Worm (Caenorhabditis elegans) whole organism, L4 larva: ENCODE results near the gene fipr-1.

Experiments used
- F10B5.3 ChIP-seq: sonication (generic microtip); optimal IDR thresholded peaks from 2 replicates; lab custom pipeline; 2016; ENCODE audit warnings: mild to moderate bottlenecking, missing genetic modification characterization, missing compliant biosample characterization
- F37D6.2 ChIP-seq: sonication (generic microtip); optimal IDR thresholded peaks from 2 replicates; lab custom pipeline; 2016; ENCODE audit warnings: mild to moderate bottlenecking, missing genetic modification characterization, missing compliant biosample characterization
- F49E8.2 ChIP-seq: sonication (generic microtip); optimal IDR thresholded peaks from 2 replicates; lab custom pipeline; 2016; ENCODE audit warnings: missing compliant biosample characterization, mild to moderate bottlenecking, missing genetic modification characterization, borderline replicate concordance
- R02D3.7 ChIP-seq: fragments of 150-350 bp; sonication (generic microtip); optimal IDR thresholded peaks from 3 replicates; lab custom pipeline; 2014; ENCODE audit warnings: missing biosample characterization, missing genetic modification characterization
- T20F7.1 ChIP-seq: fragments of 200-800 bp; sonication (Bioruptor generic); optimal IDR thresholded peaks from 2 replicates; lab custom pipeline; 2018; ENCODE audit warnings: mild to moderate bottlenecking, missing genetic modification characterization, missing compliant biosample characterization
- T26A8.4 ChIP-seq: fragments of 200-800 bp; sonication (Bioruptor generic); IDR thresholded peaks from 2 replicates; pipeline ENCODE4 v1.3.6; 2022; ENCODE audit warnings: missing genetic modification characterization, missing compliant biosample characterization
- Y105C5A.15 ChIP-seq: fragments of 200-800 bp; sonication (Bioruptor generic); IDR thresholded peaks from 2 replicates; pipeline ENCODE4 v1.3.6; 2022; ENCODE audit warnings: missing genetic modification characterization, missing compliant biosample characterization
- Y5F2A.4 ChIP-seq: fragments of 200-800 bp; sonication (Bioruptor generic); optimal IDR thresholded peaks from 2 replicates; lab custom pipeline; 2018; ENCODE audit warnings: mild to moderate bottlenecking, missing genetic modification characterization, missing compliant biosample characterization
- Y75B8A.6 ChIP-seq: fragments of 200-800 bp; sonication (Bioruptor generic); IDR thresholded peaks from 2 replicates; pipeline ENCODE4 v1.3.6; 2022; ENCODE audit warnings: missing genetic modification reagents, missing genetic modification characterization, missing compliant biosample characterization
- aly-2 ChIP-seq: sonication (generic microtip); optimal IDR thresholded peaks from 2 replicates; lab custom pipeline; 2018; ENCODE audit warnings: missing biosample characterization, missing genetic modification characterization
- ama-1 ChIP-seq: fragments of 150-350 bp; optimal IDR thresholded peaks from 2 replicates; lab custom pipeline; 2014; ENCODE audit warnings: inconsistent platforms, mixed read lengths
- arid-1 ChIP-seq: fragments of 200-800 bp; sonication (Bioruptor generic); conservative IDR thresholded peaks from 2 replicates; pipeline ENCODE4 v1.3.6; 2022; ENCODE audit warnings: missing genetic modification reagents, missing genetic modification characterization, missing compliant biosample characterization
- attf-4 ChIP-seq: sonication (generic microtip); optimal IDR thresholded peaks from 3 replicates; lab custom pipeline; 2017; ENCODE audit warnings: missing biosample characterization, missing genetic modification characterization
- ceh-44 ChIP-seq: fragments of 200-800 bp; sonication (Bioruptor generic); IDR thresholded peaks from 2 replicates; pipeline ENCODE4 v1.3.6; 2022; ENCODE audit warnings: missing genetic modification reagents, missing genetic modification characterization, missing compliant biosample characterization
- ceh-82 ChIP-seq: sonication (generic microtip); optimal IDR thresholded peaks from 2 replicates; lab custom pipeline; 2017; ENCODE audit warnings: missing biosample characterization, missing genetic modification characterization
- ctbp-1 ChIP-seq: fragments of 200-800 bp; sonication (Bioruptor generic); IDR thresholded peaks from 2 replicates; pipeline ENCODE4 v1.3.6; 2022; ENCODE audit warnings: missing genetic modification reagents, missing genetic modification characterization, missing compliant biosample characterization
- daf-12 ChIP-seq: fragments of 150-350 bp; optimal IDR thresholded peaks from 2 replicates; lab custom pipeline; 2014; ENCODE audit warnings: missing biosample characterization, missing genetic modification reagents, missing genetic modification characterization
- daf-8 ChIP-seq: fragments of 200-800 bp; sonication (Bioruptor generic); IDR thresholded peaks from 2 replicates; pipeline ENCODE4 v1.3.6; 2022; ENCODE audit warnings: missing genetic modification characterization, missing compliant biosample characterization
- dpl-1 ChIP-seq: fragments of 150-350 bp; optimal IDR thresholded peaks from 2 replicates; lab custom pipeline; 2014; ENCODE audit warnings: missing biosample characterization, missing genetic modification reagents, missing genetic modification characterization
- dve-1 ChIP-seq: sonication (generic microtip); optimal IDR thresholded peaks from 2 replicates; lab custom pipeline; 2017; ENCODE audit warnings: antibody characterized with exemption, mild to moderate bottlenecking, missing genetic modification characterization, missing compliant biosample characterization; ENCODE audit not compliant: insufficient read depth
- fos-1 ChIP-seq: fragments of 150-350 bp; optimal IDR thresholded peaks from 2 replicates; lab custom pipeline; 2014; ENCODE audit warnings: missing biosample characterization, missing genetic modification characterization
- gei-8 ChIP-seq: fragments of 200-800 bp; sonication (Bioruptor generic); optimal IDR thresholded peaks from 2 replicates; lab custom pipeline; 2018; ENCODE audit warnings: mild to moderate bottlenecking, missing genetic modification characterization, missing compliant biosample characterization
- hlh-11 ChIP-seq: fragments of 200-800 bp; sonication (Bioruptor generic); optimal IDR thresholded peaks from 2 replicates; lab custom pipeline; 2018; ENCODE audit warnings: mild to moderate bottlenecking, missing genetic modification characterization, missing compliant biosample characterization
- jun-1 ChIP-seq: fragments of 150-350 bp; optimal IDR thresholded peaks from 2 replicates; lab custom pipeline; 2014; ENCODE audit warnings: missing biosample characterization, missing genetic modification reagents, missing genetic modification characterization
- lin-13 ChIP-seq: fragments of 150-350 bp; optimal IDR thresholded peaks from 2 replicates; lab custom pipeline; 2014; ENCODE audit warnings: missing biosample characterization, missing genetic modification reagents, missing genetic modification characterization
- lin-15B ChIP-seq: fragments of 150-350 bp; sonication (generic microtip); optimal IDR thresholded peaks from 3 replicates; lab custom pipeline; 2014; ENCODE audit warnings: missing biosample characterization, missing genetic modification characterization
- lin-29 ChIP-seq: fragments of 200-800 bp; sonication (Bioruptor generic); IDR thresholded peaks from 2 replicates; pipeline ENCODE4 v1.3.6; 2022; ENCODE audit warnings: missing genetic modification reagents, missing genetic modification characterization, missing compliant biosample characterization
- lin-39 ChIP-seq: fragments of 150-350 bp; optimal IDR thresholded peaks from 2 replicates; lab custom pipeline; 2014; ENCODE audit warnings: missing biosample characterization, missing genetic modification reagents, missing genetic modification characterization
- madf-9 ChIP-seq: fragments of 200-800 bp; sonication (Bioruptor generic); conservative IDR thresholded peaks from 2 replicates; pipeline ENCODE4 v1.3.6; 2022; ENCODE audit warnings: missing genetic modification reagents, missing genetic modification characterization, missing compliant biosample characterization
- mep-1 ChIP-seq: fragments of 150-350 bp; sonication (generic microtip); optimal IDR thresholded peaks from 3 replicates; lab custom pipeline; 2014; ENCODE audit warnings: missing biosample characterization, missing genetic modification characterization
- mxl-2 ChIP-seq: fragments of 200-800 bp; sonication (Bioruptor generic); conservative IDR thresholded peaks from 2 replicates; pipeline ENCODE4 v1.3.6; 2022; ENCODE audit warnings: missing genetic modification reagents, missing genetic modification characterization, missing compliant biosample characterization
- nhr-10 ChIP-seq: fragments of 150-350 bp; optimal IDR thresholded peaks from 2 replicates; lab custom pipeline; 2014; ENCODE audit warnings: missing biosample characterization, missing genetic modification characterization
- nhr-11 ChIP-seq: fragments of 150-350 bp; optimal IDR thresholded peaks from 2 replicates; lab custom pipeline; 2014; ENCODE audit warnings: missing biosample characterization, missing genetic modification characterization
- nhr-237 ChIP-seq: sonication (generic microtip); optimal IDR thresholded peaks from 2 replicates; lab custom pipeline; 2017; ENCODE audit warnings: missing biosample characterization, missing genetic modification characterization
- nhr-41 ChIP-seq: fragments of 200-800 bp; sonication (Bioruptor generic); IDR thresholded peaks from 2 replicates; pipeline ENCODE4 v1.3.6; 2022; ENCODE audit warnings: missing genetic modification reagents, missing genetic modification characterization, missing compliant biosample characterization
- nhr-42 ChIP-seq: fragments of 200-800 bp; sonication (Bioruptor generic); IDR thresholded peaks from 2 replicates; pipeline ENCODE4 v1.3.6; 2022; ENCODE audit warnings: missing genetic modification characterization, missing compliant biosample characterization
- nhr-48 ChIP-seq: sonication (generic microtip); optimal IDR thresholded peaks from 2 replicates; lab custom pipeline; 2016; ENCODE audit warnings: mild to moderate bottlenecking, missing genetic modification characterization, missing compliant biosample characterization
- nhr-6 ChIP-seq: fragments of 150-350 bp; optimal IDR thresholded peaks from 2 replicates; lab custom pipeline; 2014; ENCODE audit warnings: missing biosample characterization, missing genetic modification characterization
- nhr-77 ChIP-seq: fragments of 150-350 bp; optimal IDR thresholded peaks from 2 replicates; lab custom pipeline; 2014; ENCODE audit warnings: missing biosample characterization, missing genetic modification characterization
- pha-4 ChIP-seq, 2 experiments: fragments of 150-350 bp in 1 of 2; fragments of 200-800 bp in 1 of 2; sonication (Bioruptor generic) in 1 of 2; IDR thresholded peaks in 1 of 2; optimal IDR thresholded peaks in 1 of 2; 2 replicates each; pipeline versions ENCODE4 v1.3.6 to Lab custom; 2014 to 2022; ENCODE audit warnings: missing genetic modification characterization in 2 of 2, missing genetic modification reagents in 2 of 2, missing biosample characterization in 1 of 2, missing compliant biosample characterization in 1 of 2
- pqm-1 ChIP-seq: sonication (generic microtip); optimal IDR thresholded peaks from 2 replicates; lab custom pipeline; 2017; ENCODE audit warnings: missing biosample characterization, missing genetic modification characterization
- saeg-2 ChIP-seq: fragments of 200-800 bp; sonication (Bioruptor generic); IDR thresholded peaks from 2 replicates; pipeline ENCODE4 v1.3.6; 2022; ENCODE audit warnings: missing genetic modification reagents, missing genetic modification characterization, missing compliant biosample characterization
- sdz-12 ChIP-seq: fragments of 200-800 bp; sonication (Bioruptor generic); optimal IDR thresholded peaks from 2 replicates; lab custom pipeline; 2018; ENCODE audit warnings: mild to moderate bottlenecking, missing genetic modification characterization, missing compliant biosample characterization
- set-16 ChIP-seq: fragments of 200-800 bp; sonication (Bioruptor generic); IDR thresholded peaks from 2 replicates; pipeline ENCODE4 v1.3.6; 2022; ENCODE audit warnings: missing genetic modification reagents, missing genetic modification characterization, missing compliant biosample characterization
- skn-1 ChIP-seq: fragments of 150-350 bp; optimal IDR thresholded peaks from 2 replicates; lab custom pipeline; 2014; ENCODE audit warnings: missing biosample characterization, missing genetic modification characterization
- snpc-1.2 ChIP-seq: fragments of 200-800 bp; sonication (Bioruptor generic); IDR thresholded peaks from 2 replicates; pipeline ENCODE4 v1.3.6; 2022; ENCODE audit warnings: missing genetic modification reagents, missing genetic modification characterization, missing compliant biosample characterization
- tra-1 ChIP-seq: fragments of 200-800 bp; sonication (Bioruptor generic); IDR thresholded peaks from 2 replicates; pipeline ENCODE4 v1.3.6; 2022; ENCODE audit warnings: missing genetic modification reagents, missing genetic modification characterization, missing compliant biosample characterization
- unc-130 ChIP-seq: sonication (generic microtip); optimal IDR thresholded peaks from 2 replicates; lab custom pipeline; 2016; ENCODE audit warnings: missing genetic modification reagents, missing genetic modification characterization, missing compliant biosample characterization
- zfp-2 ChIP-seq: sonication (generic microtip); optimal IDR thresholded peaks from 2 replicates; lab custom pipeline; 2016; ENCODE audit warnings: mild to moderate bottlenecking, missing genetic modification characterization, missing compliant biosample characterization
- zip-11 ChIP-seq: fragments of 200-800 bp; sonication (Bioruptor generic); IDR thresholded peaks from 2 replicates; pipeline ENCODE4 v1.3.6; 2022; ENCODE audit warnings: missing genetic modification characterization, missing compliant biosample characterization
- zip-2 ChIP-seq: fragments of 150-350 bp; optimal IDR thresholded peaks from 2 replicates; lab custom pipeline; 2014; ENCODE audit warnings: missing biosample characterization, missing genetic modification characterization
- ztf-11 ChIP-seq: fragments of 150-350 bp; optimal IDR thresholded peaks from 2 replicates; lab custom pipeline; 2014; ENCODE audit warnings: missing biosample characterization, missing genetic modification characterization

The fipr-1 gene

DNA sequence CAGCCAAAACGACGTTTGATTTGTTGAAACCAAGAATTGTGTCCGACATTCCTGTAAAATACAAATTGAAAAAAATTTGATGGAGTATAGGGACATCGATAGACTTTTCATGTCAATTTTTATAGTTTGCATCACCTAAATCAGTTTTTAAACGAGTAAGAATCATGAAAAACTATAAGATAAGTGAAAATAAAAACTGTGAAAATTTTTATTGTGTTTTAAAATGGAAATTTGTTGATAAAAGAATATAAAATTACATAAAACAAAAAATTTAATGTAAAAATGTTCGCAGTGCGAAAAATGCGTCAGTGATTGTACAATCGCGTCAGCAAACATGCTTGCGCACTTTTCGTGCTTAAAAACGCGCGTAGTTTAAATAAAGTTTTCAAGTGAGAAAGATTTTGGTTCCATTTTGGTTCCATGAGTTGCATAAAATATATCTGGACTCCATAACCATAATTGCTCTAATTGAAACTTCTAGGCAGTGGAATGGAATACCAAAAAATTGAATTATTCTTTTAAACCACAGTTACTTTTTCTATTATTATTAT is 18.1 kb downstream of the fipr-1 start, which contains the start of gene tomm-20 (continued):
- no peak for TF ChIP-seq gei-8 (GFP tag; lab: Kevin White, UChicago)
- no peak for TF ChIP-seq set-16 (GFP tag; lab: Robert Waterston, UW)
- no peak for TF ChIP-seq aly-2 (tag; lab: Kevin White, UChicago)
- TF ChIP-seq zfp-2 (tag; lab: Kevin White, UChicago) = peak; percentile 49
- TF ChIP-seq nhr-42 (GFP tag; lab: Robert Waterston, UW) = peak; percentile 79; the same call in 1 of the 2 replicates
- TF ChIP-seq dve-1 (tag; lab: Kevin White, UChicago) = peak; percentile 94
- peak; percentile 99 for TF ChIP-seq dpl-1 (GFP tag; lab: Kevin White, UChicago)
- TF ChIP-seq pha-4 (GFP tag; IDR thresholded peaks at IDR 0.05; lab: Robert Waterston, UW) = peak; percentile 77; the same call in 1 of the 2 replicates
- TF ChIP-seq pha-4 (tag; optimal IDR thresholded peaks at IDR 0.05; lab: Kevin White, UChicago) = no peak
- TF ChIP-seq Y5F2A.4 (GFP tag; lab: Kevin White, UChicago) = no peak
- TF ChIP-seq lin-39 (tag; lab: Kevin White, UChicago) = no peak
- no peak for TF ChIP-seq sdz-12 (GFP tag; lab: Kevin White, UChicago)
- peak; percentile 55 for TF ChIP-seq arid-1
- TF ChIP-seq Y105C5A.15 = no peak
- TF ChIP-seq mep-1 (tag; lab: Kevin White, UChicago) = peak; percentile 95
- TF ChIP-seq jun-1 (tag; lab: Kevin White, UChicago) = peak; percentile 76
- TF ChIP-seq ztf-11 = no peak
- no peak for TF ChIP-seq attf-4 (tag; lab: Kevin White, UChicago)
- no peak for TF ChIP-seq Y75B8A.6 (GFP tag; lab: Robert Waterston, UW)
- TF ChIP-seq nhr-237 (tag; lab: Kevin White, UChicago) = no peak
- TF ChIP-seq nhr-48 (tag; lab: Kevin White, UChicago) = peak; percentile 80
- TF ChIP-seq nhr-6 (tag; lab: Kevin White, UChicago) = peak; percentile 100
- no peak for TF ChIP-seq zip-11 (GFP tag; lab: Robert Waterston, UW)
- TF ChIP-seq T20F7.1 = peak; percentile 92
- peak; percentile 37 for TF ChIP-seq zip-2
- TF ChIP-seq R02D3.7 (tag; lab: Kevin White, UChicago) = no peak
- TF ChIP-seq F49E8.2 (tag; lab: Kevin White, UChicago) = peak; percentile 69
- no peak for TF ChIP-seq fos-1 (tag; lab: Kevin White, UChicago)
- TF ChIP-seq ceh-82 (tag; lab: Kevin White, UChicago) = no peak
- peak; percentile 91 for TF ChIP-seq nhr-77 (tag; lab: Kevin White, UChicago)
- no peak for TF ChIP-seq nhr-10 (tag; lab: Kevin White, UChicago)
- TF ChIP-seq lin-29 (GFP tag; lab: Robert Waterston, UW) = peak; percentile 84
- peak; percentile 88 for TF ChIP-seq hlh-11 (tag; lab: Kevin White, UChicago)
- TF ChIP-seq snpc-1.2 (GFP tag; lab: Robert Waterston, UW) = 0 out of 2 replicates have a peak, but pooled peaks have one; percentile 62
- no peak for TF ChIP-seq daf-12 (tag; lab: Kevin White, UChicago)
- no peak; the same call in none of the 2 replicates for TF ChIP-seq T26A8.4 (GFP tag; lab: Robert Waterston, UW)
- peak; percentile 79 for TF ChIP-seq F37D6.2 (tag; lab: Kevin White, UChicago)
- no peak for TF ChIP-seq nhr-41 (GFP tag; lab: Robert Waterston, UW)
- no peak for TF ChIP-seq skn-1
- TF ChIP-seq saeg-2 (GFP tag; lab: Robert Waterston, UW) = 0 out of 2 replicates have a peak, but pooled peaks have one; percentile 60
- no peak for TF ChIP-seq ceh-44 (GFP tag; lab: Robert Waterston, UW)
- TF ChIP-seq F10B5.3 (tag; lab: Kevin White, UChicago) = peak; percentile 72
- peak; percentile 3 for TF ChIP-seq ama-1 (lab: Kevin White, UChicago)
- peak; percentile 50 for TF ChIP-seq lin-15B
- peak; percentile 89 for TF ChIP-seq tra-1 (GFP tag; lab: Robert Waterston, UW)
- no peak for TF ChIP-seq madf-9 (GFP tag; lab: Robert Waterston, UW)
- TF ChIP-seq nhr-11 (tag; lab: Kevin White, UChicago) = peak; percentile 81
- TF ChIP-seq lin-13 = peak; percentile 71
- peak; percentile 79; the same call in 1 of the 2 replicates for TF ChIP-seq ctbp-1
- no peak for TF ChIP-seq mxl-2 (GFP tag; lab: Robert Waterston, UW)
- TF ChIP-seq pqm-1 (tag; lab: Kevin White, UChicago) = no peak
- peak; percentile 4 for TF ChIP-seq unc-130 (GFP tag; lab: Kevin White, UChicago)
- no peak for TF ChIP-seq daf-8 (GFP tag; lab: Robert Waterston, UW)
